Fruit fly (Drosophila melanogaster): ENCODE results near the gene Bcat.

DNA sequence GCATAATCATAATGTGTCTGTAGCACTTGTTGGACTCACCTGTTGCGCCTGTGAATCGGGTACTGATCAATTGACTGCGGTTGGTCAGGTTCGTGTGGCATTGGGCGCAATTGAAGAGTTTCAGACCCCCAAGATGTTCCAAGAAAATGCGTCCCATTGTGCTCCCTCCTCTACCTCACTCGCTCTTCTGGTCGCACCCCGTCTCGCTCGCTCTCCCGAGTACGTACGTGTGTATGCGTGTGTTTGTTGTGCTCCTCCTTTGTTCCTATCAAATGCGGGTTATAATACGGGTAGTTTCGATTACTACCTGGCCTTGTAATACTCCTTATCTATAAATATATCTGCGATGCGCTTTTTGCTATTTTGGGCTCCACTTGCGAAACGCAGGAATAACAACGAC is 9.9 kb upstream of the Bcat start:
- no peak for TF ChIP-seq Dll (optimal IDR thresholded peaks at IDR 0.05)
- TF ChIP-seq psq (optimal IDR thresholded peaks at IDR 0.05) = no peak
- TF ChIP-seq CG8478 (optimal IDR thresholded peaks at IDR 0.05) = no peak
- TF ChIP-seq usp (GFP tag; optimal IDR thresholded peaks at IDR 0.05) = no peak

Data from whole organism.